Fruit fly (Drosophila melanogaster): ENCODE results near the gene CG15812.
A peak's percentile ranks its signal among the peaks of the same experiment; 100 is the strongest.

The CG15812 gene

dm6 chr3L:3198447-3199402 lies 38.9 kb downstream of the CG15812 start, which contains the start of the genes CG32276 and gry (continued):
- no peak for TF ChIP-seq so (GFP tag; IDR thresholded peaks at IDR 0.05)
- TF ChIP-seq onecut (GFP tag; IDR thresholded peaks at IDR 0.05) = peak; percentile 30
- TF ChIP-seq CG3726 (GFP tag; IDR thresholded peaks at IDR 0.05) = 0 out of 3 replicates have a peak, but pooled peaks have one; percentile 55
- peak; percentile 64 for TF ChIP-seq CG10209 (GFP tag; optimal IDR thresholded peaks at IDR 0.05)
- TF ChIP-seq ind (GFP tag; optimal IDR thresholded peaks at IDR 0.05) = peak; percentile 81
- TF ChIP-seq CG32772 (GFP tag; IDR thresholded peaks at IDR 0.05) = peak; percentile 73
- no peak for TF ChIP-seq gcm (GFP tag; optimal IDR thresholded peaks at IDR 0.05)
- peak; percentile 85 for TF ChIP-seq MBD-R2 (GFP tag; IDR thresholded peaks at IDR 0.05)
- TF ChIP-seq CG13123 (GFP tag; optimal IDR thresholded peaks at IDR 0.05) = peak; percentile 54
- TF ChIP-seq CG12299 (tag; optimal IDR thresholded peaks at IDR 0.05) = peak; percentile 68
- no peak for TF ChIP-seq CG8359 (GFP tag; optimal IDR thresholded peaks at IDR 0.05; ENCODE audit: borderline replicate concordance)
- peak; percentile 89 for TF ChIP-seq CHES-1-like (GFP tag; optimal IDR thresholded peaks at IDR 0.05)
- TF ChIP-seq CG12071 (GFP tag; optimal IDR thresholded peaks at IDR 0.05) = no peak
- TF ChIP-seq HLH54F (GFP tag; optimal IDR thresholded peaks at IDR 0.05) = peak; percentile 85
- peak; percentile 65 for TF ChIP-seq esg (GFP tag; conservative IDR thresholded peaks at IDR 0.05)
- peak; percentile 79 for TF ChIP-seq Antp (GFP tag; optimal IDR thresholded peaks at IDR 0.05)
- peak; percentile 87 for TF ChIP-seq CG17829 (tag; optimal IDR thresholded peaks at IDR 0.05)
- TF ChIP-seq luna (GFP tag; optimal IDR thresholded peaks at IDR 0.05) = no peak
- TF ChIP-seq CG11398 (GFP tag; optimal IDR thresholded peaks at IDR 0.05) = no peak
- TF ChIP-seq Sry-δ (GFP tag; optimal IDR thresholded peaks at IDR 0.05) = peak; percentile 77
- TF ChIP-seq fd64A (GFP tag; optimal IDR thresholded peaks at IDR 0.05) = no peak
- peak; percentile 71 for TF ChIP-seq CG18476 (GFP tag; optimal IDR thresholded peaks at IDR 0.05)
- no peak for TF ChIP-seq Doc3 (GFP tag; IDR thresholded peaks at IDR 0.05; ENCODE audit: partially characterized antibody)
- TF ChIP-seq croc (GFP tag; conservative IDR thresholded peaks at IDR 0.05) = no peak
- peak; percentile 80 for TF ChIP-seq wek (GFP tag; optimal IDR thresholded peaks at IDR 0.05)
- peak in 1 of 2 experiments; percentile 14 for TF ChIP-seq Trl (optimal IDR thresholded peaks at IDR 0.05)
- peak; percentile 85 for TF ChIP-seq Trl (GFP tag; optimal IDR thresholded peaks at IDR 0.05)
- no peak for TF ChIP-seq NC2α (GFP tag; optimal IDR thresholded peaks at IDR 0.05)
- 0 out of 2 replicates have a peak, but pooled peaks have one; percentile 39 for TF ChIP-seq Dref (GFP tag; IDR thresholded peaks at IDR 0.05)
- no peak for TF ChIP-seq sug (tag; optimal IDR thresholded peaks at IDR 0.05)
- peak; percentile 71 for TF ChIP-seq Dip3 (GFP tag; optimal IDR thresholded peaks at IDR 0.05)
- peak; percentile 82 for TF ChIP-seq CG11456 (GFP tag; IDR thresholded peaks at IDR 0.05)
- peak; percentile 67 for TF ChIP-seq BEAF-32 (GFP tag; optimal IDR thresholded peaks at IDR 0.05)
- TF ChIP-seq CG11695 (GFP tag; IDR thresholded peaks at IDR 0.05) = peak; percentile 73
- TF ChIP-seq Lim3 (GFP tag; IDR thresholded peaks at IDR 0.05) = no peak
- peak; percentile 33 for TF ChIP-seq hkb (optimal IDR thresholded peaks at IDR 0.05)
- TF ChIP-seq hkb (GFP tag; IDR thresholded peaks at IDR 0.05) = peak; percentile 65
- TF ChIP-seq CG10462 (GFP tag; optimal IDR thresholded peaks at IDR 0.05) = peak; percentile 66
- TF ChIP-seq zfh1 (GFP tag; IDR thresholded peaks at IDR 0.05) = peak; percentile 67; the same call in 2 of the 3 replicates
- peak; percentile 55 for TF ChIP-seq CG9876 (GFP tag; optimal IDR thresholded peaks at IDR 0.05)
- TF ChIP-seq bowl (GFP tag; IDR thresholded peaks at IDR 0.05) = no peak
- peak; percentile 33 for TF ChIP-seq CG3407 (GFP tag; optimal IDR thresholded peaks at IDR 0.05)
- peak; percentile 47 for TF ChIP-seq CG16815 (GFP tag; optimal IDR thresholded peaks at IDR 0.05)
- peak; percentile 98 for TF ChIP-seq Ets65A (GFP tag)
- TF ChIP-seq Fer2 (tag; optimal IDR thresholded peaks at IDR 0.05) = peak; percentile 42
- no peak for TF ChIP-seq kah (GFP tag; optimal IDR thresholded peaks at IDR 0.05)
- peak; percentile 48 for TF ChIP-seq ERR (GFP tag; optimal IDR thresholded peaks at IDR 0.05)
- peak; percentile 84 for TF ChIP-seq CG30403 (GFP tag; optimal IDR thresholded peaks at IDR 0.05)
- no peak for TF ChIP-seq crol (GFP tag; IDR thresholded peaks at IDR 0.05)
- TF ChIP-seq Abd-B (GFP tag; optimal IDR thresholded peaks at IDR 0.05) = peak; percentile 43
